Worm (Caenorhabditis elegans) whole organism, L4/young adult: ENCODE measurements around the gene F11C1.10.

ENCODE experiments used
- W03F9.2 ChIP-seq: fragments of 150-350 bp; optimal IDR thresholded peaks from 2 replicates; lab custom pipeline; 2014; ENCODE audit warnings: missing biosample characterization, missing genetic modification characterization
- dao-5 ChIP-seq: sonication (generic microtip); optimal IDR thresholded peaks from 2 replicates; lab custom pipeline; 2016; ENCODE audit warnings: missing genotype, missing genetic modification characterization, moderate library complexity, missing compliant biosample characterization
- him-1 ChIP-seq: sonication (generic microtip); optimal IDR thresholded peaks from 2 replicates; lab custom pipeline; 2016; ENCODE audit warnings: missing genotype, missing genetic modification reagents, missing genetic modification characterization, missing compliant biosample characterization

- TF ChIP-seq W03F9.2 (tag; lab: Kevin White, UChicago) (no peak), dao-5 (no peak), him-1 (tag; lab: Kevin White, UChicago) (no peak)
These were observed 1.7 kb downstream of the F11C1.10 start for ce11 chrX:12978569-12978968.
